Fruit fly (Drosophila melanogaster) whole organism: ENCODE measurements around the gene sll.

Experiments
- Dll ChIP-seq: fragments of >200 bp; optimal IDR thresholded peaks from 2 replicates; lab custom pipeline; 2017
- psq ChIP-seq: fragments of >200 bp; optimal IDR thresholded peaks from 2 replicates; lab custom pipeline; 2017

dm6 chr3R:17612587-17612986 is 6.7 kb downstream of the sll start, which contains the start of gene CG34281:
- no peak for TF ChIP-seq psq (lab: Kevin White, UChicago)
- TF ChIP-seq Dll (lab: Kevin White, UChicago), result no peak
